Worm (Caenorhabditis elegans) whole organism, early embryonic: ENCODE results near the gene F52B11.5.

ENCODE experiments used
- ama-1 ChIP-seq: fragments of 150-350 bp; optimal IDR thresholded peaks from 2 replicates; lab custom pipeline; 2014
- ets-7 ChIP-seq: sonication (generic microtip); optimal IDR thresholded peaks from 2 replicates; lab custom pipeline; 2016; ENCODE audit warnings: missing genotype, missing genetic modification characterization, missing compliant biosample characterization
- flt-1 ChIP-seq: fragments of 200-800 bp; sonication (Bioruptor generic); IDR thresholded peaks from 2 replicates; pipeline ENCODE4 v1.3.6; 2022; ENCODE audit warnings: missing genetic modification characterization, missing compliant biosample characterization
- hmbx-1 ChIP-seq: sonication (generic microtip); optimal IDR thresholded peaks from 2 replicates; lab custom pipeline; 2016; ENCODE audit warnings: mild to moderate bottlenecking, missing genetic modification characterization, missing compliant biosample characterization
- hmg-4 ChIP-seq: fragments of 200-800 bp; sonication (Bioruptor generic); optimal IDR thresholded peaks from 2 replicates; lab custom pipeline; 2018; ENCODE audit warnings: mild to moderate bottlenecking, missing genetic modification characterization, missing compliant biosample characterization
- pes-1 ChIP-seq: fragments of 200-800 bp; sonication (Bioruptor generic); IDR thresholded peaks from 2 replicates; pipeline ENCODE4 v1.3.6; 2022; ENCODE audit warnings: missing genetic modification reagents, missing genetic modification characterization, missing compliant biosample characterization
- scrt-1 ChIP-seq: fragments of 200-800 bp; sonication (Bioruptor generic); IDR thresholded peaks from 2 replicates; pipeline ENCODE4 v1.3.6; 2022; ENCODE audit warnings: missing genetic modification characterization, missing compliant biosample characterization
- tbx-11 ChIP-seq: fragments of 200-800 bp; sonication (Bioruptor generic); IDR thresholded peaks from 2 replicates; pipeline ENCODE4 v1.3.6; 2022; ENCODE audit warnings: missing genetic modification characterization, missing compliant biosample characterization
- tbx-37 ChIP-seq: fragments of 200-800 bp; sonication (Bioruptor generic); conservative IDR thresholded peaks from 2 replicates; pipeline ENCODE4 v1.3.6; 2022; ENCODE audit warnings: missing genetic modification reagents, missing genetic modification characterization, missing compliant biosample characterization
- tra-4 ChIP-seq: sonication (generic microtip); optimal IDR thresholded peaks from 2 replicates; lab custom pipeline; 2017; ENCODE audit warnings: missing genetic modification characterization, missing compliant biosample characterization

DNA sequence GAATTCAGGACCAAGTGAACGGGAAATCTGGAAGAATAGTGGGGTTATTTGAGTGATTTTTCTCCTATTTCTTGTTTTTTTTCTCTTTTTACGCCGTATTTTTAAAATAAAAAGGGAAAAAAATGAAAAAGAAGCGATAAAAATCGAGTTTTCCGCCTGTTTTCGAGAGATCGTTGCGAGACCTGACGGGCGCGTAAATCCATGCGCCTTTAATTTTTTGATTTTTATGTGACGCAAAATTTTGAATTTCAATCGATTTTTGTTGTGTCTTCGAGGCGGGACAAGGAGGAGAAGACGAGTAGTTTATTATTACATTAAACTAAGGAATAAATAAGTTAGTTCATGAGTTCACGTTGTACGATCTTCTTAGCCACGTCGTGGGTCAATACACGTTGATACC, 10.6 kb upstream of the F52B11.5 start:
- TF ChIP-seq tbx-11: no peak
- no peak for TF ChIP-seq tbx-37 (GFP tag; lab: Robert Waterston, UW)
- TF ChIP-seq ama-1: no peak
- no peak for TF ChIP-seq ets-7 (tag; lab: Kevin White, UChicago)
- TF ChIP-seq tra-4 (tag; lab: Kevin White, UChicago): no peak
- TF ChIP-seq flt-1 (GFP tag; lab: Robert Waterston, UW): no peak
- no peak for TF ChIP-seq pes-1 (GFP tag; lab: Robert Waterston, UW)
- TF ChIP-seq scrt-1: no peak
- TF ChIP-seq hmg-4 (GFP tag; lab: Kevin White, UChicago): no peak
- TF ChIP-seq hmbx-1 (tag; lab: Kevin White, UChicago): no peak
